Fruit fly (Drosophila melanogaster): ENCODE measurements around the gene CG13950.

The CG13950 gene

DNA sequence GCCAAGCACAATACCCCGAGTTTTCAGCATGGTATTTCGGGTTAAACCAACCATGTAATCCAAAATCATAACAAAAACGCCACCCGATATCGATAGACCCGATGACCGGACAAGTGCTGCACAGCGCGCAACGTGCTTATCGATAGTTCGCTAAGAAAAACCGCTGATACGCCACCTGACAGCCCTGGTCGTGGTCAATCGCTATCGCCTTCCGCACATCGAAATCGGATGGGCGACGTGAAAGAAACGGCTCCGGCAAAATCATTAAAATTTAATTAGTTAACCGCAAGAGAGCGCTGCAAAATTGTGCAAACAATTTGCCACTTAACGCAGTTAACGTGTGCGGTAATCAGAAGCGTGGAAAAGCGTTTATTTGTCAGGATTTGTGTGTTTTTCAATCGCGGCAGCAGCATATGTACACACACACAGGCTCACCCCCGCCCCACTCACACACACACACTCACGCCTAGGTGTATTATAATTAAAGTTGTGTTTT, 34.2 kb upstream of the CG13950 start, which contains the start of the genes CG3862 and dock (continued):
- TF ChIP-seq CG9727 (GFP tag; optimal IDR thresholded peaks at IDR 0.05) (peak; percentile 51), corto (GFP tag; optimal IDR thresholded peaks at IDR 0.05) (no peak), kah (GFP tag; optimal IDR thresholded peaks at IDR 0.05) (peak; percentile 20), Adf1 (GFP tag; IDR thresholded peaks at IDR 0.05) (no peak), Xbp1 (GFP tag; optimal IDR thresholded peaks at IDR 0.05) (peak; percentile 50), CG32772 (GFP tag; IDR thresholded peaks at IDR 0.05) (no peak), CG8478 (optimal IDR thresholded peaks at IDR 0.05) (no peak), CG3995 (GFP tag; optimal IDR thresholded peaks at IDR 0.05) (no peak), cwo (GFP tag; optimal IDR thresholded peaks at IDR 0.05) (no peak), ato (GFP tag; IDR thresholded peaks at IDR 0.05; ENCODE audit: partially characterized antibody) (peak; percentile 97), H15 (GFP tag; IDR thresholded peaks at IDR 0.05) (peak; percentile 33; the same call in 1 of the 3 replicates), Tbp (GFP tag; optimal IDR thresholded peaks at IDR 0.05) (peak; percentile 7), CG4328 (GFP tag; optimal IDR thresholded peaks at IDR 0.05) (peak; percentile 25), CG10959 (GFP tag; IDR thresholded peaks at IDR 0.05) (no peak), CG7987 (GFP tag; optimal IDR thresholded peaks at IDR 0.05) (peak; percentile 71), CG18599 (GFP tag; optimal IDR thresholded peaks at IDR 0.05) (peak; percentile 45), fd3F (GFP tag; optimal IDR thresholded peaks at IDR 0.05) (peak; percentile 29), pros (GFP tag; optimal IDR thresholded peaks at IDR 0.05) (no peak), TFAM (GFP tag; optimal IDR thresholded peaks at IDR 0.05) (no peak), tll (GFP tag; optimal IDR thresholded peaks at IDR 0.05) (no peak), sens-2 (GFP tag; IDR thresholded peaks at IDR 0.05) (no peak), caup (GFP tag; optimal IDR thresholded peaks at IDR 0.05; ENCODE audit: severe bottlenecking) (peak; percentile 65), phol (tag; optimal IDR thresholded peaks at IDR 0.05) (peak; percentile 42), Ravus (GFP tag; IDR thresholded peaks at IDR 0.05) (no peak), CG12104 (GFP tag; optimal IDR thresholded peaks at IDR 0.05) (no peak), CG10267 (tag; optimal IDR thresholded peaks at IDR 0.05) (peak; percentile 91), ash1 (GFP tag; optimal IDR thresholded peaks at IDR 0.05) (peak; percentile 13), CG1024 (GFP tag; IDR thresholded peaks at IDR 0.05) (no peak), Ets65A (GFP tag) (peak; percentile 83), ase (GFP tag; IDR thresholded peaks at IDR 0.05) (no peak), Rx (GFP tag; IDR thresholded peaks at IDR 0.05) (0 out of 2 replicates have a peak, but pooled peaks have one; percentile 21), CG15479 (GFP tag; optimal IDR thresholded peaks at IDR 0.05) (peak; percentile 15), rib (GFP tag; IDR thresholded peaks at IDR 0.05) (peak; percentile 39; the same call in 1 of the 2 replicates), CG10321 (GFP tag; IDR thresholded peaks at IDR 0.05) (0 out of 2 replicates have a peak, but pooled peaks have one; percentile 26), Doc3 (GFP tag; IDR thresholded peaks at IDR 0.05; ENCODE audit: partially characterized antibody) (peak; percentile 84), CG3163 (GFP tag; optimal IDR thresholded peaks at IDR 0.05) (peak; percentile 66), CG3838 (GFP tag; optimal IDR thresholded peaks at IDR 0.05) (no peak), dmrt99B (tag; optimal IDR thresholded peaks at IDR 0.05) (peak; percentile 36), CG9797 (GFP tag; optimal IDR thresholded peaks at IDR 0.05) (peak; percentile 58), CG17568 (GFP tag; optimal IDR thresholded peaks at IDR 0.05) (no peak), Hsf (GFP tag; optimal IDR thresholded peaks at IDR 0.05) (peak; percentile 51), sna (GFP tag; IDR thresholded peaks at IDR 0.05; ENCODE audit: partially characterized antibody) (peak; percentile 88), sqz (GFP tag; optimal IDR thresholded peaks at IDR 0.05) (no peak), Lim3 (GFP tag; IDR thresholded peaks at IDR 0.05) (no peak), Mad (GFP tag; optimal IDR thresholded peaks at IDR 0.05) (no peak), Drgx (GFP tag; IDR thresholded peaks at IDR 0.05) (no peak), Scr (GFP tag; IDR thresholded peaks at IDR 0.05; ENCODE audit: partially characterized antibody) (peak; percentile 91), gfzf (GFP tag; optimal IDR thresholded peaks at IDR 0.05) (peak; percentile 48), Dp (GFP tag; optimal IDR thresholded peaks at IDR 0.05) (peak; percentile 74), slp2 (GFP tag; optimal IDR thresholded peaks at IDR 0.05) (no peak)

Data from whole organism, embryonic.